Fruit fly (Drosophila melanogaster) ovary, adult (tissue): ENCODE measurements around the gene Scsalpha1.

ENCODE experiments used
- CG17801 ChIP-seq: fragments of 200-800 bp; optimal IDR thresholded peaks from 2 replicates; lab custom pipeline; 2019; ENCODE audit warnings: missing biosample characterization, mild to moderate bottlenecking, missing genetic modification characterization, moderate library complexity; ENCODE audit not compliant: partially characterized antibody

The Scsalpha1 gene

dm6 chr3L:3784001-3784400, 30.0 kb upstream of the Scsalpha1 start:
- no peak for TF ChIP-seq CG17801 (GFP tag; lab: Kevin White, UChicago)

dm6 chr3L:3785002-3785661, 28.9 kb upstream of the Scsalpha1 start:
- TF ChIP-seq CG17801 (GFP tag; lab: Kevin White, UChicago): no peak

DNA sequence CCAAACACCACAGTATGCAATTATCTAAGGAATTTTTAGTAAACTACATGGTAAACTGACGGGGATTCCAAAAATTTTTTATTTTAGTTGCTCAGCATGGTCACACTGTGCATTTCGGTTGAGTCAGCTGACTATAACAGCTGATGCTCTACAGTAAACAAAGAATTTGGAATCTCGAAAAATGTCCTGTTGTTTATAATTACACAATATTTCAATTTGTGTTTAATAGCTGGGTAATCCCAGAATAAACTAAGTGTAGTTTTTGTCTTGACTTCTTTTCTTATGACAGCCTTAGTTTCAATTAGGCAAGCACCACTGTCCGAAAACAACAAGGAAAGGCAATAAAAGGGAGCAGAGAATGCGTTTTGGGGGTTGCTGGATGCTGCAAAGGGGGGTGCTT, 28.3 kb upstream of the Scsalpha1 start:
- no peak for TF ChIP-seq CG17801 (GFP tag; lab: Kevin White, UChicago)

DNA sequence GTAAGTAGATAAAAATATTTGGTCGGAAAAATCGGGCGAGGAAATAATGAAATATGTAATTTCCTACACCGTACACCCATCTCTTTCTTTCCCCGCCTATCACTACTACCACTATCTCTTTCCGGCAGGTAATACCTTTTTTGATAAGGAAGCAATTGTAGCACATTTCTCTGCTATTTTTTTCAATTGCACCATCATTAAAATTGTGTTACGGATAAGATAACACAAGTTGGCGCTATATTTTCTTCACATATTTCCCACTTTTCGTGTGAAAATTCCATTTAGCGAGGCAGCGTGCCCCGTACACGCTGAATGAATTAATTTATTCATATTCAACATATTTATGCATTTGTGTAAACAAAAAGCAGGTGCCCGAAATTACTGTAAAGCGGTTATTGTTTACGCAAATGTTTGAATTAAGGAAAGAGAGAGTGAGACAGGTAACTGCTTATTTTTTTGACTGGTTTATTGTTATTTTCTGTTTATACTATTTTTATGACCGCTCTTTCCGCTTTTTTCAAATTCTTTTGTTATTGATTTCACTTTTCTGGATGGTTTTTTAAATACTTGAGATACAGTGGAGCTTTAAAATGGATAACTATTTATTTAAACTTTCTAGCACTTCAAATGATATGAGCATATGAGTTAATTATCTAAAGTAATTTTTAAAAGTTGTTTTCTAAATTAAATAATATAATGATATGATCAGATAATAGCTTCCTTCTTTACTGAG, 27.5 kb upstream of the Scsalpha1 start:
- TF ChIP-seq CG17801 (GFP tag; lab: Kevin White, UChicago): no peak

dm6 chr3L:3787077-3787433, 27.0 kb upstream of the Scsalpha1 start:
- no peak for TF ChIP-seq CG17801 (GFP tag; lab: Kevin White, UChicago)

dm6 chr3L:3787595-3788151, 26.3 kb upstream of the Scsalpha1 start:
- peak; percentile 27 for TF ChIP-seq CG17801 (GFP tag; lab: Kevin White, UChicago)

DNA sequence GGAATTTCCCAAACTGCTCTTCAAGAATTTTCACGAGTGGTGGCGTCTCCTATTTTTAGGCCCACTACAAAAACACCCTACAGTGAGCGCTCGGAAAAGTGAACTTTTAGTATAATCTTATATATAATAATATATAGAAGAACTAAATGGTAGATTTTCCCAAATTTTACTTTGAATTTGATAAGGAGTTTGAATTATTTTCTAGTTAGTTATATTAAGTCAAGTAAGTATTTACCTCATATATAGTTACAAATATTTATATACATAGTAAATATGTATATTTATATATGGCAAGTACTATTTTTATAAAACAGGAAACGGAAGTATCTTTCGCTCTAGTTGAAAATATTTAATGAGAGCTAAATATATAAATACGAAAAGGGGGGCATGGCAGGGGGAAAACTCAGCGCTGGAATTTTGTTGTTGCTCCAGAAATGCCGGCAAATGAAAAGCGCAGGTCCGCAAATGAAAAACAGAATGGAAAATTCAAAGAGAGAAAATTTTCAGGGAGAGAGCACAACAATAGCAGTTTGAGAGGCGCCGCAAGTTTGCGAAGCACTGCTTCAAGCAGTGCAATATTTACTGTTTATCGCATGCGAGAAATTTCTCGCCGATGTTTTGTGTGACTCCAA, 25.1 kb upstream of the Scsalpha1 start:
- TF ChIP-seq CG17801 (GFP tag; lab: Kevin White, UChicago): no peak

dm6 chr3L:3790504-3790903, 23.5 kb upstream of the Scsalpha1 start, which contains the start of gene CG32266:
CG32266 (plus strand) TSS chr3L:3790804.
- TF ChIP-seq CG17801 (GFP tag; lab: Kevin White, UChicago): no peak

DNA sequence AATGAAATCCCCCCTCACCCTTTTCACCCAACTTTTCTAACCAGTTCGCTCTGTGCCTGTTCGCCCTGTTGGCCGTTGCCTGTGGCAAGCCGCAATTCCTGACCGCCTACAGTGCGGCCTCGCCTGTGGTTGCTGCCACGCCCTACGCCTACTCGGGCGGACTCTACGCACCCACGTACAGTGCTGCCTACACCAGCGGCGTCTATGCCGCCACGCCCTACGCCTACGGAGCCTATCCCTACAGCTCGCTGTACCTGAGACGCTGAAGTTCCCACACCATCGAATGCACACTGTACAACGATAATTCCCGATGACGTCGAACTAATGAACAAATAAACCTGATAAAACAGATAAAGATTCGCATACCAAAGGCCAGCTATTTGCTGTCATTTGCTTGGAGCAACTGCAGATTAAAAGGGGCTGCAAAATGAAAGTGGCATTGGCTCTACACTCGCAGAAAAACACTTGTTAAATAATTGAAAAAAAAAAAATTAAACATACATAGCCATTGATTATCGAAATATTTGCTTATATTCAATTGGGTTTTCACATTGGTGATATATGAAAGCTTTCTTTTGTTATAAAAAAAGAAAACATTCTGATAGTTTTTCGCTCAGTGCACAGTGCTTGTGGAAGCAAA, 22.8 kb upstream of the Scsalpha1 start:
- no peak for TF ChIP-seq CG17801 (GFP tag; lab: Kevin White, UChicago)

DNA sequence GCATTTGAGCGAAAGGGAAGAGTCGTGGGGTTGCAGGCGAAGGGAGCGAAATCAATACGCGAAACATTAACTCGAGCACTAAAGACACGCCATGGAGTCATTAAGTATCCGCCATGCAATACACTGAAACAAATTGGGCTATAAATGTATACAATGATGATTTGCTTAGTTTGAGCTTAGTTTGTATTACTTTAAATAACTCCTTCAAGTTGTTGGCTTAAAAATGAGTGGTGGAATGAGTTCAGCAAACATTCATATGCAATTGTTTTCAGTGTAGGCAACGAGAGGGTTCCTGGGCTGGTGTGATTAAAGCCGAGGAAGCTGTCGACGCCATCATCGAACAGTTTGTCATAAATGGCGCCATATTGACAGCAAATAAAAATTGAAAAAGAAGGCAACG, 16.3 kb upstream of the Scsalpha1 start:
- TF ChIP-seq CG17801 (GFP tag; lab: Kevin White, UChicago): no peak

- TF ChIP-seq CG17801 (GFP tag; lab: Kevin White, UChicago): no peak
Observed at dm6 chr3L:3798488-3798887, 15.5 kb upstream of the Scsalpha1 start.

dm6 chr3L:3799766-3800165, 14.2 kb upstream of the Scsalpha1 start:
- no peak for TF ChIP-seq CG17801 (GFP tag; lab: Kevin White, UChicago)

DNA sequence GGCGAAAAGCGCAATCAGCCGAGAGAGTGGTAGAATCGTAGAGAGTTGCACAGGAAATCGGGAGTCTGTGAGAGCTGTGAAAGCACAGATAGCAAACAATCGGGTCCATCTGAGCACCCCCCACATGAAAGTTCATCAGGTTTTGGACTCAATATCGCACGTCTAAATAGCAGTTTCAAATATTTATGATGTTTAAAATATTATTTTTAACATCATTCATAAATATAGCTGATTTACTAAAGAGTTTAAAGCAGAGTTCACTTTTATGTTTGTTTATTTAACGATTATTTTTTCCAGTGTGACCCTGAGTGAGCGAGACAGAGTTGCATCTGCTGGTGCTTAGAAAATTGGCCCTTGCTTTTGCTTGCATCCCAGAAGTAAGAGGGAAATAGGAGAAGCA, 12.7 kb upstream of the Scsalpha1 start:
- no peak for TF ChIP-seq CG17801 (GFP tag; lab: Kevin White, UChicago)

dm6 chr3L:3801813-3802212, 12.2 kb upstream of the Scsalpha1 start:
- TF ChIP-seq CG17801 (GFP tag; lab: Kevin White, UChicago): no peak

dm6 chr3L:3802677-3803076, 11.3 kb upstream of the Scsalpha1 start:
- TF ChIP-seq CG17801 (GFP tag; lab: Kevin White, UChicago): no peak
